Fruit fly (Drosophila melanogaster): Measurements from ENCODE around the gene Dph2.

Dph2 gene

DNA sequence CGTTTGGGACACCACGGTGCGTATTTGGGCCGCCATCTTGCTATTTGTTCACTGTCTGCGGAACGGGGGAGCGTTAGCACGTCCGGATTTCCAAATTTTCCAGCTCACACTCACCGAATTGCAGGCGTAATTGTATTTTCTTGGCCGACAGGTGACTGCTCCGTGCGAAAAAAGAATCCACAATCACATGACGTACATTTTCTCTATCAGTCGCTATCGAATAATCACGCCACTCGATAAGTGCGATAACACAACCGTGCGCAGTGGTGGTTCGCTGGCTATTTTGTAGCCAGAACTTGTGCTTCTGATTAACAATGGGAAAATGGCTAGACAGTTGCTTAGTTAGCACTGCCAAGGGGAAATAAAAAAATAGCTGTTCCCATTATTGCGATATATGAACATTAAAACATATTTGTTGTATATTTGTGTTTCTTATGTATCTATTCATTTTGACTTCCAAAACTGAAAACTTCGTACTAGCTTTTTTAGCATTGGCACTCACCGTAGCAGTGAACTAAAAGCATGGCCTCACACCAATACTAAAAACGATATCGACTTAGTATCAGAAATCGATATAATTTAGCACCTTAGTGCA lies 10.2 kb upstream of the Dph2 start, which contains the start of gene VhaPPA1-1 (continued):
- TF ChIP-seq sob (GFP tag; IDR thresholded peaks at IDR 0.05) = no peak
- TF ChIP-seq bab2 (GFP tag; optimal IDR thresholded peaks at IDR 0.05) = no peak
- TF ChIP-seq abd-A (tag; optimal IDR thresholded peaks at IDR 0.05) = no peak
- peak; percentile 60 for TF ChIP-seq Nf-YC (tag; optimal IDR thresholded peaks at IDR 0.05)
- TF ChIP-seq nmo (GFP tag; optimal IDR thresholded peaks at IDR 0.05) = peak; percentile 75
- no peak for TF ChIP-seq CG1233 (GFP tag; optimal IDR thresholded peaks at IDR 0.05)
- no peak for TF ChIP-seq Atf6 (GFP tag; IDR thresholded peaks at IDR 0.05)
- no peak for TF ChIP-seq ERR (GFP tag; optimal IDR thresholded peaks at IDR 0.05)
- no peak for TF ChIP-seq ssp (GFP tag; IDR thresholded peaks at IDR 0.05)
- no peak for TF ChIP-seq run (tag; optimal IDR thresholded peaks at IDR 0.05)
- peak in 1 of 3 experiments; percentile 42 for TF ChIP-seq lola (GFP tag; optimal IDR thresholded peaks at IDR 0.05)
- TF ChIP-seq CG17385 (GFP tag; optimal IDR thresholded peaks at IDR 0.05) = no peak
- no peak for TF ChIP-seq Trl (optimal IDR thresholded peaks at IDR 0.05)
- TF ChIP-seq Trl (GFP tag; optimal IDR thresholded peaks at IDR 0.05) = no peak
- no peak for TF ChIP-seq Adf1 (GFP tag; IDR thresholded peaks at IDR 0.05)
- peak; percentile 35 for TF ChIP-seq CG13775 (GFP tag; optimal IDR thresholded peaks at IDR 0.05)
- no peak for TF ChIP-seq CG1832 (GFP tag; optimal IDR thresholded peaks at IDR 0.05)
- TF ChIP-seq Hr78 (GFP tag; optimal IDR thresholded peaks at IDR 0.05) = no peak
- TF ChIP-seq CG4854 (GFP tag; optimal IDR thresholded peaks at IDR 0.05) = no peak
- TF ChIP-seq wek (GFP tag; optimal IDR thresholded peaks at IDR 0.05) = no peak
- no peak for TF ChIP-seq ind (GFP tag; optimal IDR thresholded peaks at IDR 0.05)
- peak; percentile 57 for TF ChIP-seq CG8478 (optimal IDR thresholded peaks at IDR 0.05)
- peak; percentile 55 for TF ChIP-seq CG1603 (tag; optimal IDR thresholded peaks at IDR 0.05)
- no peak for TF ChIP-seq CG43689 (GFP tag; IDR thresholded peaks at IDR 0.05)
- TF ChIP-seq bcd (GFP tag; optimal IDR thresholded peaks at IDR 0.05) = peak; percentile 28
- TF ChIP-seq CG2712 (tag; optimal IDR thresholded peaks at IDR 0.05) = peak; percentile 47
- TF ChIP-seq gsb-n (tag; optimal IDR thresholded peaks at IDR 0.05) = no peak
- TF ChIP-seq CG14710 (tag; optimal IDR thresholded peaks at IDR 0.05) = peak; percentile 85
- TF ChIP-seq CG8290 (GFP tag; optimal IDR thresholded peaks at IDR 0.05) = no peak
- TF ChIP-seq CG8290 (tag; optimal IDR thresholded peaks at IDR 0.05) = peak in 1 of 2 experiments; percentile 2
- no peak for TF ChIP-seq CG6765 (GFP tag; optimal IDR thresholded peaks at IDR 0.05)
- TF ChIP-seq cg (GFP tag; optimal IDR thresholded peaks at IDR 0.05) = no peak
- no peak for TF ChIP-seq emc (GFP tag; optimal IDR thresholded peaks at IDR 0.05)
- TF ChIP-seq CG13624 (GFP tag; optimal IDR thresholded peaks at IDR 0.05) = peak; percentile 62
- no peak for TF ChIP-seq Mes4 (GFP tag; optimal IDR thresholded peaks at IDR 0.05)
- no peak for TF ChIP-seq CG18476 (GFP tag; optimal IDR thresholded peaks at IDR 0.05)
- TF ChIP-seq seq (GFP tag; IDR thresholded peaks at IDR 0.05) = no peak
- TF ChIP-seq CG16779 (GFP tag; IDR thresholded peaks at IDR 0.05) = no peak
- no peak for TF ChIP-seq CG15479 (GFP tag; optimal IDR thresholded peaks at IDR 0.05)
- TF ChIP-seq CG18764 (GFP tag; optimal IDR thresholded peaks at IDR 0.05) = no peak
- peak in 1 of 2 experiments; percentile 39 for TF ChIP-seq Pdp1 (GFP tag; optimal IDR thresholded peaks at IDR 0.05)
- TF ChIP-seq Nf-YA (GFP tag; IDR thresholded peaks at IDR 0.05) = no peak
- no peak for TF ChIP-seq CG6254 (GFP tag; optimal IDR thresholded peaks at IDR 0.05)
- peak; percentile 46 for TF ChIP-seq Abd-B (GFP tag; optimal IDR thresholded peaks at IDR 0.05)
- no peak for TF ChIP-seq Dip2 (GFP tag; IDR thresholded peaks at IDR 0.05)
- no peak for TF ChIP-seq cato (GFP tag; optimal IDR thresholded peaks at IDR 0.05; ENCODE audit: borderline replicate concordance)
- TF ChIP-seq CG9437 (GFP tag; optimal IDR thresholded peaks at IDR 0.05) = no peak
- TF ChIP-seq CG5953 (GFP tag; IDR thresholded peaks at IDR 0.05) = no peak
- TF ChIP-seq CG14965 (GFP tag; optimal IDR thresholded peaks at IDR 0.05; ENCODE audit: borderline replicate concordance) = no peak
- no peak for TF ChIP-seq Dfd (GFP tag; optimal IDR thresholded peaks at IDR 0.05)
- peak; percentile 41 for TF ChIP-seq CG4617 (GFP tag; optimal IDR thresholded peaks at IDR 0.05; ENCODE audit: borderline replicate concordance)

Data from whole organism, embryonic.